Worm (Caenorhabditis elegans) whole organism, late embryonic: Measurements from ENCODE around the gene Y42G9A.3.

ENCODE experiments used
- Y22D7AL.16 ChIP-seq: sonication (generic microtip); optimal IDR thresholded peaks from 2 replicates; lab custom pipeline; 2016; ENCODE audit warnings: missing genetic modification characterization, missing compliant biosample characterization
- ahr-1 ChIP-seq: sonication (generic microtip); optimal IDR thresholded peaks from 2 replicates; lab custom pipeline; 2016; ENCODE audit warnings: missing genetic modification characterization, missing compliant biosample characterization
- ceh-14 ChIP-seq: sonication (generic microtip); optimal IDR thresholded peaks from 2 replicates; lab custom pipeline; 2016; ENCODE audit warnings: missing genotype, missing genetic modification characterization, missing compliant biosample characterization
- ceh-2 ChIP-seq: sonication (generic microtip); optimal IDR thresholded peaks from 2 replicates; lab custom pipeline; 2016; ENCODE audit warnings: missing genotype, missing genetic modification characterization, missing compliant biosample characterization
- ceh-31 ChIP-seq: sonication (generic microtip); optimal IDR thresholded peaks from 2 replicates; lab custom pipeline; 2016; ENCODE audit warnings: missing genetic modification characterization, missing compliant biosample characterization
- ceh-34 ChIP-seq: sonication (generic microtip); optimal IDR thresholded peaks from 2 replicates; lab custom pipeline; 2016; ENCODE audit warnings: mild to moderate bottlenecking, missing genetic modification characterization, missing compliant biosample characterization
- ceh-45 ChIP-seq: fragments of 200-800 bp; sonication (Bioruptor generic); IDR thresholded peaks from 2 replicates; pipeline ENCODE4 v1.3.6; 2022; ENCODE audit warnings: missing genetic modification reagents, missing genetic modification characterization, missing compliant biosample characterization
- ceh-48 ChIP-seq: sonication (generic microtip); optimal IDR thresholded peaks from 2 replicates; lab custom pipeline; 2016; ENCODE audit warnings: missing genetic modification characterization, inconsistent platforms, missing compliant biosample characterization
- ceh-6 ChIP-seq: fragments of 200-800 bp; sonication (Bioruptor generic); optimal IDR thresholded peaks from 2 replicates; lab custom pipeline; 2018; ENCODE audit warnings: mild to moderate bottlenecking, missing genetic modification characterization, missing compliant biosample characterization
- che-1 ChIP-seq: sonication (generic microtip); optimal IDR thresholded peaks from 2 replicates; lab custom pipeline; 2016; ENCODE audit warnings: mild to moderate bottlenecking, missing genetic modification characterization, missing compliant biosample characterization
- elt-2 ChIP-seq: sonication (generic microtip); optimal IDR thresholded peaks from 2 replicates; lab custom pipeline; 2016; ENCODE audit warnings: missing genetic modification reagents, missing genetic modification characterization, missing compliant biosample characterization
- ets-4 ChIP-seq: sonication (generic microtip); optimal IDR thresholded peaks from 2 replicates; lab custom pipeline; 2016; ENCODE audit warnings: missing genetic modification characterization, missing compliant biosample characterization
- fkh-10 ChIP-seq: fragments of 150-350 bp; optimal IDR thresholded peaks from 2 replicates; lab custom pipeline; 2014; ENCODE audit warnings: missing biosample characterization, missing genetic modification reagents, missing genetic modification characterization
- fkh-6 ChIP-seq: sonication (generic microtip); optimal IDR thresholded peaks from 2 replicates; lab custom pipeline; 2016; ENCODE audit warnings: missing genetic modification characterization, missing compliant biosample characterization
- hlh-15 ChIP-seq: sonication (generic microtip); optimal IDR thresholded peaks from 2 replicates; lab custom pipeline; 2016; ENCODE audit warnings: missing genetic modification characterization, missing compliant biosample characterization
- madf-2 ChIP-seq: sonication (generic microtip); optimal IDR thresholded peaks from 2 replicates; lab custom pipeline; 2017; ENCODE audit warnings: missing genetic modification characterization, missing compliant biosample characterization
- nhr-11 ChIP-seq: fragments of 150-350 bp; optimal IDR thresholded peaks from 2 replicates; lab custom pipeline; 2014; ENCODE audit warnings: missing biosample characterization, missing genetic modification characterization
- npax-4 ChIP-seq: sonication (generic microtip); optimal IDR thresholded peaks from 2 replicates; lab custom pipeline; 2016; ENCODE audit warnings: missing genetic modification characterization, missing compliant biosample characterization
- odd-2 ChIP-seq: sonication (generic microtip); optimal IDR thresholded peaks from 2 replicates; lab custom pipeline; 2017; ENCODE audit warnings: antibody characterized with exemption, mild to moderate bottlenecking, missing genetic modification characterization, missing compliant biosample characterization
- pag-3 ChIP-seq: sonication (generic microtip); optimal IDR thresholded peaks from 2 replicates; lab custom pipeline; 2016; ENCODE audit warnings: missing compliant biosample characterization, missing genetic modification characterization, borderline replicate concordance
- pha-2 ChIP-seq: sonication (generic microtip); optimal IDR thresholded peaks from 2 replicates; lab custom pipeline; 2017; ENCODE audit warnings: mild to moderate bottlenecking, missing genetic modification characterization, missing compliant biosample characterization
- pros-1 ChIP-seq: fragments of 150-350 bp; optimal IDR thresholded peaks from 2 replicates; lab custom pipeline; 2014; ENCODE audit warnings: missing biosample characterization, missing genetic modification reagents, missing genetic modification characterization
- ref-2 ChIP-seq: sonication (generic microtip); optimal IDR thresholded peaks from 2 replicates; lab custom pipeline; 2016; ENCODE audit warnings: missing genetic modification characterization, missing compliant biosample characterization
- sdc-2 ChIP-seq: sonication (generic microtip); optimal IDR thresholded peaks from 2 replicates; lab custom pipeline; 2016; ENCODE audit warnings: missing genotype, missing genetic modification characterization, missing compliant biosample characterization
- sox-4 ChIP-seq: sonication (generic microtip); optimal IDR thresholded peaks from 2 replicates; lab custom pipeline; 2017; ENCODE audit warnings: mild to moderate bottlenecking, missing genetic modification characterization, inconsistent platforms, missing compliant biosample characterization
- syd-9 ChIP-seq: sonication (generic microtip); optimal IDR thresholded peaks from 2 replicates; lab custom pipeline; 2016; ENCODE audit warnings: mild to moderate bottlenecking, missing genetic modification characterization, moderate library complexity, missing compliant biosample characterization
- tbx-7 ChIP-seq: sonication (generic microtip); optimal IDR thresholded peaks from 2 replicates; lab custom pipeline; 2016; ENCODE audit warnings: missing genotype, missing genetic modification characterization, missing compliant biosample characterization
- ttx-3 ChIP-seq: sonication (generic microtip); optimal IDR thresholded peaks from 2 replicates; lab custom pipeline; 2016; ENCODE audit warnings: missing genetic modification reagents, missing genetic modification characterization, missing compliant biosample characterization
- unc-3 ChIP-seq, 2 experiments: fragments of 200-800 bp in 1 of 2; sonication (Bioruptor generic) in 1 of 2; sonication (generic microtip) in 1 of 2; conservative IDR thresholded peaks in 1 of 2; optimal IDR thresholded peaks in 1 of 2; 2 replicates each; pipeline versions ENCODE4 v1.3.6 to Lab custom; 2016 to 2022; ENCODE audit warnings: missing compliant biosample characterization in 2 of 2, missing genetic modification characterization in 2 of 2, missing genetic modification reagents in 1 of 2
- unc-42 ChIP-seq: sonication (generic microtip); optimal IDR thresholded peaks from 2 replicates; lab custom pipeline; 2016; ENCODE audit warnings: missing genotype, missing genetic modification characterization, missing compliant biosample characterization
- unc-55 ChIP-seq: sonication (generic microtip); optimal IDR thresholded peaks from 2 replicates; lab custom pipeline; 2017; ENCODE audit warnings: missing biosample characterization, missing genetic modification reagents, missing genetic modification characterization
- zip-5 ChIP-seq: sonication (generic microtip); optimal IDR thresholded peaks from 2 replicates; lab custom pipeline; 2016; ENCODE audit warnings: missing genetic modification characterization, missing compliant biosample characterization
- ztf-16 ChIP-seq: sonication (generic microtip); optimal IDR thresholded peaks from 2 replicates; lab custom pipeline; 2017; ENCODE audit warnings: missing genetic modification characterization, missing compliant biosample characterization

Y42G9A.3 gene

DNA sequence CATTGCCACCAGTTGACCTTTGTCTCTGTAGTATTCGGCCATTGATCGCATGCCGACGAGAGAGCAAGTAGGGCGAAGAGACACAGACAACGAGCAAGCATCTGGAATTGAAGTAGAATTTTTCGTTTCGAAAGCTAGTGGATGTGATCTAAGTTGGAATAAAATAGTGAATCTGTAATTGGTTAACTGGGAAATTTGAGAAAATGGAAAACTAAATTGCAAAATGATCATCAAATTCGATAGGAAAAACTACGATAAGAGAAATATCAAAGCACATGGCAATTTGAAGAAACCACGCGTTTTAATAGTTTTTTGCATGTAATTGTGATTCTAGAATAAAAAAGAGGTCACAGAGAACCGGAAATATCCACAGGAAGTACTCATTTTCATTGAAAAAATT lies 30.7 kb downstream of the Y42G9A.3 start, which contains the start of gene F42A10.6:
Gene F42A10.6, minus strand, starts transcription at position 101 of the 400 bp plus-strand sequence.
- no peak for TF ChIP-seq zip-5 (tag; lab: Kevin White, UChicago)

- TF ChIP-seq odd-2 (tag; lab: Kevin White, UChicago) (no peak), hlh-15 (tag; lab: Kevin White, UChicago) (no peak), ceh-48 (no peak), ets-4 (tag; lab: Kevin White, UChicago) (no peak), ceh-6 (GFP tag; lab: Kevin White, UChicago) (no peak)
Measured at ce11 chrIII:6177631-6178030, 31.6 kb downstream of the Y42G9A.3 start.

- TF ChIP-seq ceh-48 (no peak), fkh-6 (tag; lab: Kevin White, UChicago) (no peak), npax-4 (no peak), tbx-7 (no peak), fkh-10 (no peak), ttx-3 (tag; lab: Kevin White, UChicago) (no peak), pros-1 (tag; lab: Kevin White, UChicago) (no peak)
- TF ChIP-seq, all 69 proteins: peak for 0
Measured at ce11 chrIII:6178586-6178985, 32.5 kb downstream of the Y42G9A.3 start, which contains the start of gene F42A10.7. TSS of gene F42A10.7 (minus strand) at chrIII:6178686.

ce11 chrIII:6179062-6179461 lies 33.0 kb downstream of the Y42G9A.3 start:
- no peak for TF ChIP-seq sox-4 (tag; lab: Kevin White, UChicago)
- no peak for TF ChIP-seq unc-42 (tag; lab: Kevin White, UChicago)
- TF ChIP-seq ceh-14: no peak

- TF ChIP-seq elt-2 (tag; lab: Kevin White, UChicago): peak; percentile 20
- no peak for TF ChIP-seq ceh-6 (GFP tag; lab: Kevin White, UChicago)
Measured at ce11 chrIII:6180294-6180693, 34.2 kb downstream of the Y42G9A.3 start.

ce11 chrIII:6183118-6183517 lies 37.1 kb downstream of the Y42G9A.3 start, which contains the start of gene nas-28:
TSS of gene nas-28 (minus strand) at chrIII:6183218.
- TF ChIP-seq che-1 (tag; lab: Kevin White, UChicago) (no peak), ztf-16 (tag; lab: Kevin White, UChicago) (no peak), ceh-2 (no peak), sdc-2 (tag; lab: Kevin White, UChicago) (no peak), ref-2 (no peak), nhr-11 (tag; lab: Kevin White, UChicago) (no peak), unc-42 (tag; lab: Kevin White, UChicago) (no peak), madf-2 (tag; lab: Kevin White, UChicago) (no peak), ceh-31 (tag; lab: Kevin White, UChicago) (no peak), ceh-48 (no peak)

DNA sequence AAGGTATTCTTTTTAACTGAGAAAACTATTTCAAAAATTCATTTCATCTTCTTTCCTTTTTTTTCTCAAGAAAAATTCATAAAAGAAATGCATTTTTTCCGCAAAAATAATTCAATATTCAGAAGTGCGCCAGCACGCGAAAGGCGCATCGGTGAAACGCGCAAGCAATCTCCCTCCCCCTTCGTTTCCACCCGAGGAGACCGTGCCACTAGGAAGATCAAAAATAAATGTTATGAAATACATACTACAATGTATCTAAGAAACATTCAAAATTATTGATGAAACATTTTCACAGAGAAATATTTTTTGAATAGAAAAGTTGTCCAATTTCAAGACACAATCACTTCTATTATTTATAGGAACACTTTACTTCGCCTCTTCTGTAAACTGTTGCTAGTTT lies 42.0 kb downstream of the Y42G9A.3 start:
- peak; percentile 9 for TF ChIP-seq unc-42 (tag; lab: Kevin White, UChicago)

- TF ChIP-seq syd-9 (tag; lab: Kevin White, UChicago) (no peak), unc-42 (tag; lab: Kevin White, UChicago) (no peak), tbx-7 (no peak), pha-2 (no peak), sox-4 (tag; lab: Kevin White, UChicago) (no peak), npax-4 (no peak), ceh-45 (GFP tag; lab: Robert Waterston, UW) (no peak), zip-5 (tag; lab: Kevin White, UChicago) (no peak), ref-2 (no peak), ceh-2 (no peak), unc-3 (GFP tag; conservative IDR thresholded peaks at IDR 0.05; lab: Robert Waterston, UW) (no peak), unc-3 (tag; optimal IDR thresholded peaks at IDR 0.05; lab: Kevin White, UChicago) (no peak), unc-55 (GFP tag; lab: Kevin White, UChicago) (no peak), pag-3 (tag; lab: Kevin White, UChicago) (no peak), ets-4 (tag; lab: Kevin White, UChicago) (no peak), ttx-3 (tag; lab: Kevin White, UChicago) (no peak), ceh-34 (tag; lab: Kevin White, UChicago) (no peak), Y22D7AL.16 (tag; lab: Kevin White, UChicago) (no peak), ahr-1 (tag; lab: Kevin White, UChicago) (no peak)
Measured at ce11 chrIII:6190810-6191209, 44.8 kb downstream of the Y42G9A.3 start, which contains the start of gene C23G10.5. TSS of gene C23G10.5 (plus strand) at chrIII:6191110.
